Fruit fly (Drosophila melanogaster) whole organism, embryonic: ENCODE results near the gene Sc2.
A peak's percentile ranks its signal among the peaks of the same experiment; 100 is the strongest.

Experiments used
- CG10462 ChIP-seq: fragments of 200-800 bp; sonication (Bioruptor generic); optimal IDR thresholded peaks from 2 replicates; lab custom pipeline; 2016; ENCODE audit warnings: missing biosample characterization, missing genetic modification characterization
- CG10979 ChIP-seq: fragments of 200-800 bp; sonication (Bioruptor generic); optimal IDR thresholded peaks from 2 replicates; lab custom pipeline; 2018; ENCODE audit warnings: missing biosample characterization, mild to moderate bottlenecking, missing genetic modification characterization, moderate library complexity
- CG13894 ChIP-seq: fragments of 200-800 bp; sonication (Bioruptor generic); optimal IDR thresholded peaks from 3 replicates; lab custom pipeline; 2018; ENCODE audit warnings: missing biosample characterization, mild to moderate bottlenecking, missing genetic modification characterization, moderate library complexity
- CG14965 ChIP-seq: fragments of 200-800 bp; sonication (Bioruptor generic); optimal IDR thresholded peaks from 2 replicates; lab custom pipeline; 2016; ENCODE audit warnings: missing biosample characterization, missing genetic modification characterization, borderline replicate concordance
- CG15601 ChIP-seq: fragments of 200-800 bp; sonication (Bioruptor generic); optimal IDR thresholded peaks from 3 replicates; lab custom pipeline; 2019; ENCODE audit warnings: missing biosample characterization, mild to moderate bottlenecking, missing genetic modification characterization, moderate library complexity
- CG1602 ChIP-seq: fragments of 200-800 bp; sonication (Bioruptor generic); optimal IDR thresholded peaks from 3 replicates; lab custom pipeline; 2016; ENCODE audit warnings: missing biosample characterization, missing genetic modification characterization
- CG1647 ChIP-seq: fragments of 200-800 bp; sonication (Bioruptor generic); optimal IDR thresholded peaks from 3 replicates; lab custom pipeline; 2016; ENCODE audit warnings: missing biosample characterization, missing genetic modification characterization
- CG17612 ChIP-seq: fragments of 200-800 bp; sonication (Bioruptor generic); IDR thresholded peaks from 2 replicates; pipeline ENCODE4 v1.3.6; 2022; ENCODE audit warnings: missing biosample characterization, missing genetic modification characterization
- CG17802 ChIP-seq: fragments of 200-800 bp; sonication (Bioruptor generic); optimal IDR thresholded peaks from 2 replicates; lab custom pipeline; 2018; ENCODE audit warnings: missing biosample characterization, mild to moderate bottlenecking, missing genetic modification characterization, moderate library complexity
- CG2199 ChIP-seq: fragments of 200-800 bp; sonication (Bioruptor generic); IDR thresholded peaks from 3 replicates; pipeline ENCODE4 v1.3.6; 2022; ENCODE audit warnings: missing biosample characterization, missing genetic modification characterization
- CG30020 ChIP-seq: fragments of 200-800 bp; optimal IDR thresholded peaks from 2 replicates; lab custom pipeline; 2019; ENCODE audit warnings: missing biosample characterization, mild to moderate bottlenecking, missing genetic modification characterization, moderate library complexity
- CG33213 ChIP-seq: fragments of 200-800 bp; sonication (Bioruptor generic); optimal IDR thresholded peaks from 3 replicates; lab custom pipeline; 2016; ENCODE audit warnings: missing biosample characterization, missing genetic modification characterization
- CG33557 ChIP-seq: fragments of 200-800 bp; sonication (Bioruptor generic); optimal IDR thresholded peaks from 2 replicates; lab custom pipeline; 2019; ENCODE audit warnings: missing biosample characterization, mild to moderate bottlenecking, missing genetic modification characterization, moderate library complexity
- CG42726 ChIP-seq: fragments of 200-800 bp; sonication (Bioruptor generic); IDR thresholded peaks from 2 replicates; pipeline ENCODE4 v1.3.6; 2022; ENCODE audit warnings: missing biosample characterization, missing genetic modification characterization; ENCODE audit not compliant: partially characterized antibody
- CG4282 ChIP-seq: fragments of 200-800 bp; sonication (Bioruptor generic); optimal IDR thresholded peaks from 2 replicates; lab custom pipeline; 2016; ENCODE audit warnings: missing biosample characterization, missing genetic modification characterization
- CG43689 ChIP-seq: fragments of 200-800 bp; sonication (Bioruptor generic); IDR thresholded peaks from 2 replicates; pipeline ENCODE4 v1.3.6; 2022; ENCODE audit warnings: missing biosample characterization, missing genetic modification characterization
- CG4730 ChIP-seq: fragments of 200-800 bp; sonication (Bioruptor generic); IDR thresholded peaks from 2 replicates; pipeline ENCODE4 v1.3.6; 2022; ENCODE audit warnings: missing biosample characterization, missing genetic modification characterization
- CG6254 ChIP-seq: fragments of 200-800 bp; sonication (Bioruptor generic); optimal IDR thresholded peaks from 3 replicates; lab custom pipeline; 2017; ENCODE audit warnings: mild to moderate bottlenecking, missing biosample characterization, missing genetic modification reagents, missing genetic modification characterization
- CG7928 ChIP-seq: fragments of 200-800 bp; sonication (Bioruptor generic); optimal IDR thresholded peaks from 2 replicates; lab custom pipeline; 2017; ENCODE audit warnings: missing biosample characterization, mild to moderate bottlenecking, missing genetic modification characterization
- CG7963 ChIP-seq: fragments of 200-800 bp; sonication (Bioruptor generic); IDR thresholded peaks from 3 replicates; pipeline ENCODE4 v1.3.6; 2022; ENCODE audit warnings: missing biosample characterization, missing genetic modification characterization; ENCODE audit not compliant: partially characterized antibody
- CG8765 ChIP-seq: fragments of 200-800 bp; sonication (Bioruptor generic); IDR thresholded peaks from 2 replicates; pipeline ENCODE4 v1.3.6; 2022; ENCODE audit warnings: missing biosample characterization, missing genetic modification characterization
- CG9215 ChIP-seq: fragments of 200-800 bp; sonication (Bioruptor generic); IDR thresholded peaks from 2 replicates; pipeline ENCODE4 v1.3.6; 2022; ENCODE audit warnings: missing biosample characterization, missing genetic modification characterization
- CG9727 ChIP-seq: fragments of 200-800 bp; sonication (Bioruptor generic); optimal IDR thresholded peaks from 3 replicates; lab custom pipeline; 2017; ENCODE audit warnings: missing biosample characterization, mild to moderate bottlenecking, missing genetic modification characterization
- CG9876 ChIP-seq: fragments of 200-800 bp; sonication (Bioruptor generic); optimal IDR thresholded peaks from 2 replicates; lab custom pipeline; 2016; ENCODE audit warnings: missing biosample characterization, missing genetic modification characterization
- CHES-1-like ChIP-seq: fragments of 200-800 bp; sonication (Bioruptor generic); optimal IDR thresholded peaks from 2 replicates; lab custom pipeline; 2016; ENCODE audit warnings: missing biosample characterization, missing genetic modification characterization
- CoRest ChIP-seq: fragments of 200-800 bp; sonication (Bioruptor generic); optimal IDR thresholded peaks from 3 replicates; lab custom pipeline; 2018; ENCODE audit warnings: missing biosample characterization, mild to moderate bottlenecking, missing genetic modification characterization, moderate library complexity
- Dip2 ChIP-seq: fragments of 200-800 bp; sonication (Bioruptor generic); IDR thresholded peaks from 2 replicates; pipeline ENCODE4 v1.3.6; 2022; ENCODE audit warnings: missing biosample characterization, missing genetic modification characterization
- Doc3 ChIP-seq: fragments of 200-800 bp; sonication (Bioruptor generic); IDR thresholded peaks from 3 replicates; pipeline ENCODE4 v1.3.6; 2022; ENCODE audit warnings: missing biosample characterization, missing genetic modification characterization; ENCODE audit not compliant: partially characterized antibody
- Elba2 ChIP-seq: fragments of 200-800 bp; sonication (Bioruptor generic); optimal IDR thresholded peaks from 3 replicates; lab custom pipeline; 2016; ENCODE audit warnings: missing biosample characterization, missing genetic modification characterization
- Gug ChIP-seq: fragments of 200-800 bp; sonication (Bioruptor generic); IDR thresholded peaks from 4 replicates; pipeline ENCODE4 v1.3.6; 2022; ENCODE audit warnings: missing biosample characterization, missing genetic modification characterization
- HLH54F ChIP-seq: fragments of 200-800 bp; sonication (Bioruptor generic); optimal IDR thresholded peaks from 3 replicates; lab custom pipeline; 2016; ENCODE audit warnings: missing biosample characterization, missing genetic modification characterization
- Hey ChIP-seq: fragments of 200-800 bp; sonication (Bioruptor generic); optimal IDR thresholded peaks from 3 replicates; lab custom pipeline; 2018; ENCODE audit warnings: missing biosample characterization, mild to moderate bottlenecking, missing genetic modification characterization
- HmgD ChIP-seq: fragments of 200-800 bp; sonication (Bioruptor generic); optimal IDR thresholded peaks from 3 replicates; lab custom pipeline; 2016; ENCODE audit warnings: missing biosample characterization, missing genetic modification characterization
- Hmr ChIP-seq: fragments of 200-800 bp; sonication (Bioruptor generic); optimal IDR thresholded peaks from 3 replicates; lab custom pipeline; 2017; ENCODE audit warnings: mild to moderate bottlenecking, missing biosample characterization, missing genetic modification reagents, missing genetic modification characterization
- Hr3 ChIP-seq: fragments of 200-800 bp; sonication (Bioruptor generic); optimal IDR thresholded peaks from 3 replicates; lab custom pipeline; 2016; ENCODE audit warnings: missing biosample characterization, missing genetic modification characterization
- Kr ChIP-seq: fragments of 200-800 bp; sonication (Bioruptor generic); optimal IDR thresholded peaks from 2 replicates; lab custom pipeline; 2017; ENCODE audit warnings: missing biosample characterization, mild to moderate bottlenecking, missing genetic modification characterization
- NC2β ChIP-seq: fragments of 200-800 bp; sonication (Bioruptor generic); optimal IDR thresholded peaks from 2 replicates; lab custom pipeline; 2016; ENCODE audit warnings: missing biosample characterization, missing genetic modification characterization
- Pdp1 ChIP-seq, 2 experiments: fragments of 200-800 bp; sonication (Bioruptor generic); optimal IDR thresholded peaks; 3 replicates each; lab custom pipeline; 2016; ENCODE audit warnings: missing biosample characterization in 2 of 2, missing genetic modification characterization in 2 of 2, mild to moderate bottlenecking in 1 of 2, moderate library complexity in 1 of 2
- crol ChIP-seq: fragments of 200-800 bp; sonication (Bioruptor generic); IDR thresholded peaks from 2 replicates; pipeline ENCODE4 v1.3.6; 2022; ENCODE audit warnings: missing biosample characterization, missing genetic modification characterization
- cwo ChIP-seq: fragments of 200-800 bp; sonication (Bioruptor generic); optimal IDR thresholded peaks from 3 replicates; lab custom pipeline; 2017; ENCODE audit warnings: missing biosample characterization, missing genetic modification characterization, mild to moderate bottlenecking, moderate library complexity, missing genetic modification reagents
- gem ChIP-seq: fragments of 200-800 bp; sonication (Bioruptor generic); optimal IDR thresholded peaks from 2 replicates; lab custom pipeline; 2019; ENCODE audit warnings: missing biosample characterization, mild to moderate bottlenecking, missing genetic modification characterization, moderate library complexity
- hkb ChIP-seq, 2 experiments: fragments of 200-800 bp in 1 of 2; fragments of >200 bp in 1 of 2; sonication (Bioruptor generic) in 1 of 2; IDR thresholded peaks in 1 of 2; optimal IDR thresholded peaks in 1 of 2; 2 replicates each; pipeline versions ENCODE4 v1.3.6 to Lab custom; 2017 to 2022; ENCODE audit warnings: missing biosample characterization in 1 of 2, missing genetic modification characterization in 1 of 2
- kni ChIP-seq: fragments of 200-800 bp; sonication (Bioruptor generic); optimal IDR thresholded peaks from 3 replicates; lab custom pipeline; 2017; ENCODE audit warnings: mild to moderate bottlenecking, missing biosample characterization, missing genetic modification reagents, missing genetic modification characterization
- pho ChIP-seq: fragments of 200-800 bp; sonication (Bioruptor generic); optimal IDR thresholded peaks from 2 replicates; lab custom pipeline; 2016; ENCODE audit warnings: missing biosample characterization, missing genetic modification characterization
- ro ChIP-seq: fragments of 200-800 bp; sonication (Bioruptor generic); IDR thresholded peaks from 2 replicates; pipeline ENCODE4 v1.3.6; 2022; ENCODE audit warnings: missing biosample characterization, missing genetic modification characterization
- sima ChIP-seq: fragments of 200-800 bp; sonication (Bioruptor generic); optimal IDR thresholded peaks from 2 replicates; lab custom pipeline; 2016; ENCODE audit warnings: missing biosample characterization, missing genetic modification characterization
- tin ChIP-seq: fragments of 200-800 bp; sonication (Bioruptor generic); optimal IDR thresholded peaks from 3 replicates; lab custom pipeline; 2016; ENCODE audit warnings: missing biosample characterization, missing genetic modification characterization
- ttk ChIP-seq: fragments of 200-800 bp; sonication (Bioruptor generic); IDR thresholded peaks from 2 replicates; pipeline ENCODE4 v2.1.2; 2022; ENCODE audit warnings: missing biosample characterization, missing genetic modification characterization
- twi ChIP-seq: fragments of 200-800 bp; optimal IDR thresholded peaks from 2 replicates; lab custom pipeline; 2019; ENCODE audit warnings: missing biosample characterization, mild to moderate bottlenecking, missing genetic modification characterization, moderate library complexity

The Sc2 gene

dm6 chr3L:3902491-3903198 is 647 bp upstream of the Sc2 start, which contains the start of gene Ubi-p63E (continued):
- TF ChIP-seq CG13894 (tag; lab: Kevin White, UChicago) (peak; percentile 66), NC2β (GFP tag; lab: Kevin White, UChicago) (peak; percentile 57), CG1602 (GFP tag; lab: Kevin White, UChicago) (peak; percentile 47), CG9727 (GFP tag; lab: Kevin White, UChicago) (peak; percentile 74), ttk (GFP tag; lab: Robert Waterston, UW) (no peak), Dip2 (GFP tag; lab: Robert Waterston, UW) (no peak), CG8765 (GFP tag; lab: Robert Waterston, UW) (no peak), pho (GFP tag; lab: Kevin White, UChicago) (peak; percentile 80), CG10462 (GFP tag; lab: Kevin White, UChicago) (no peak), CG1647 (GFP tag; lab: Kevin White, UChicago) (peak; percentile 63), HmgD (GFP tag; lab: Kevin White, UChicago) (peak; percentile 39), Hey (tag; lab: Kevin White, UChicago) (no peak), twi (tag; lab: Kevin White, UChicago) (peak; percentile 18), cwo (peak; percentile 8), CG9876 (GFP tag; lab: Kevin White, UChicago) (peak; percentile 21), Hr3 (GFP tag; lab: Kevin White, UChicago) (peak; percentile 56), CG9215 (GFP tag; lab: Robert Waterston, UW) (no peak), CG4282 (GFP tag; lab: Kevin White, UChicago) (peak; percentile 42), CG17612 (GFP tag; lab: Robert Waterston, UW) (no peak), Gug (GFP tag; lab: Robert Waterston, UW) (peak; percentile 40; the same call in 2 of the 4 replicates), kni (GFP tag; lab: Kevin White, UChicago) (no peak), hkb (optimal IDR thresholded peaks at IDR 0.05; lab: Kevin White, UChicago) (no peak), hkb (GFP tag; IDR thresholded peaks at IDR 0.05; lab: Robert Waterston, UW) (no peak), Kr (GFP tag; lab: Kevin White, UChicago) (no peak), CG30020 (no peak), crol (GFP tag; lab: Robert Waterston, UW) (no peak), CG15601 (tag; lab: Kevin White, UChicago) (peak; percentile 5), CG33557 (no peak), HLH54F (GFP tag; lab: Kevin White, UChicago) (peak; percentile 65), CG7963 (GFP tag; lab: Robert Waterston, UW) (no peak), ro (GFP tag; lab: Robert Waterston, UW) (no peak), sima (no peak), CG14965 (no peak), CG43689 (GFP tag; lab: Robert Waterston, UW) (no peak), CoRest (peak; percentile 74), Elba2 (GFP tag; lab: Kevin White, UChicago) (no peak), CG2199 (GFP tag; lab: Robert Waterston, UW) (no peak), CG4730 (GFP tag; lab: Robert Waterston, UW) (no peak), gem (tag; lab: Kevin White, UChicago) (peak; percentile 79), Pdp1 (GFP tag; optimal IDR thresholded peaks at IDR 0.05; lab: Kevin White, UChicago) (peak; percentile 76 to 86), CG17802 (no peak), CG33213 (GFP tag; lab: Kevin White, UChicago) (peak; percentile 52), tin (GFP tag; lab: Kevin White, UChicago) (peak; percentile 58), CHES-1-like (GFP tag; lab: Kevin White, UChicago) (peak; percentile 54), CG10979 (tag; lab: Kevin White, UChicago) (peak; percentile 63), CG42726 (GFP tag; lab: Robert Waterston, UW) (no peak), CG6254 (no peak), Hmr (peak; percentile 46), Doc3 (GFP tag; lab: Robert Waterston, UW) (no peak), CG7928 (GFP tag; lab: Kevin White, UChicago) (no peak)
